Worm (Caenorhabditis elegans) whole organism, L4/young adult: ENCODE results near the gene flp-2.

Experiments used
- W03F9.2 ChIP-seq: fragments of 150-350 bp; optimal IDR thresholded peaks from 2 replicates; lab custom pipeline; 2014; ENCODE audit warnings: missing biosample characterization, missing genetic modification characterization
- him-1 ChIP-seq: sonication (generic microtip); optimal IDR thresholded peaks from 2 replicates; lab custom pipeline; 2016; ENCODE audit warnings: missing genotype, missing genetic modification reagents, missing genetic modification characterization, missing compliant biosample characterization

DNA sequence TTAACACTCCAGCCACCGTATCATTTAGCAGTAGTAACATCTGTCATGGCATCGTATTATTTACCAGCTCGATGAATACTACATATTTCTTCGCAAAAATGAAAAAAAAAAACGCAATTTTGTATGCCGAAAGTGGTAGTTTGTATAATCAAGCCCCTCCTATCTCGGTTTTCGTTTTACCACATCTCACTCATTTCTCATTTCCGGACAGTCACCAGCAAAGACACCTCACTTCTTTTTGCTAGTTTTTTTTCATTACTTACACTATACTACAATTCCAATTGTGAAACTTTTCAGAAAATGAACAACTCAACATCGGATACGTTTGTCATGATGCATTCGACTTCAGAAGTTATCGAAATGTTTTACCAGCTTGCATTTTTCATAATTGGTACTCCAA, 45.9 kb downstream of the flp-2 start, which contains the start of gene gnrr-3:
- TF ChIP-seq him-1 (tag; lab: Kevin White, UChicago) (no peak), W03F9.2 (tag; lab: Kevin White, UChicago) (no peak)
